Worm (Caenorhabditis elegans): ENCODE measurements around the gene cgh-1.
A peak's percentile ranks its signal among the peaks of the same experiment; 100 is the strongest.

cgh-1 gene

ce11 chrIII:7498346-7498745 lies 714 bp upstream of the cgh-1 start (continued):
- no peak for TF ChIP-seq lsy-27 (tag; optimal IDR thresholded peaks at IDR 0.05; ENCODE audit: borderline replicate concordance, insufficient read depth)
- peak; percentile 74 for TF ChIP-seq nhr-90 (tag; optimal IDR thresholded peaks at IDR 0.05)
- no peak for TF ChIP-seq mxl-1 (tag; optimal IDR thresholded peaks at IDR 0.05)
- TF ChIP-seq sea-2 (GFP tag; IDR thresholded peaks at IDR 0.05), result no peak
- TF ChIP-seq K12H6.12 (tag; optimal IDR thresholded peaks at IDR 0.05), result peak; percentile 79
- TF ChIP-seq egl-18 (GFP tag; IDR thresholded peaks at IDR 0.05), result no peak
- TF ChIP-seq ceh-58 (GFP tag; IDR thresholded peaks at IDR 0.05), result no peak
- peak; percentile 28 for TF ChIP-seq somi-1 (GFP tag; optimal IDR thresholded peaks at IDR 0.05)
- TF ChIP-seq F57C9.4 (tag; optimal IDR thresholded peaks at IDR 0.05), result no peak
- TF ChIP-seq ekl-4 (GFP tag; IDR thresholded peaks at IDR 0.05), result peak; percentile 71
- TF ChIP-seq mel-28 (tag; optimal IDR thresholded peaks at IDR 0.05; ENCODE audit: borderline replicate concordance), result no peak
- no peak for TF ChIP-seq T07F8.4 (tag; optimal IDR thresholded peaks at IDR 0.05)
- TF ChIP-seq ztf-3 (GFP tag; optimal IDR thresholded peaks at IDR 0.05), result no peak
- peak; percentile 80 to 94 (median 89) for TF ChIP-seq lin-35 (GFP tag; optimal IDR thresholded peaks at IDR 0.05)
- no peak for TF ChIP-seq B0035.1 (tag; optimal IDR thresholded peaks at IDR 0.05)
- peak; percentile 72; the same call in 1 of the 2 replicates for TF ChIP-seq madf-3 (GFP tag; IDR thresholded peaks at IDR 0.05)
- TF ChIP-seq lag-1 (GFP tag; IDR thresholded peaks at IDR 0.05), result no peak
- TF ChIP-seq lsl-1 (GFP tag; optimal IDR thresholded peaks at IDR 0.05), result peak; percentile 3
- TF ChIP-seq nfya-1 (tag; optimal IDR thresholded peaks at IDR 0.05; ENCODE audit: borderline replicate concordance, insufficient read depth), result no peak
- TF ChIP-seq ceh-91 (GFP tag; IDR thresholded peaks at IDR 0.05), result no peak
- TF ChIP-seq aptf-2 (GFP tag; conservative IDR thresholded peaks at IDR 0.05), result no peak
- peak; percentile 50 for TF ChIP-seq F33H1.4 (GFP tag; IDR thresholded peaks at IDR 0.05)
- no peak for TF ChIP-seq attf-6 (GFP tag; IDR thresholded peaks at IDR 0.05)
- no peak for TF ChIP-seq C17E4.6 (GFP tag; IDR thresholded peaks at IDR 0.05)
- TF ChIP-seq F22D6.2 (tag; optimal IDR thresholded peaks at IDR 0.05), result peak; percentile 28
- TF ChIP-seq rcor-1 (GFP tag; IDR thresholded peaks at IDR 0.05), result peak; percentile 75
- TF ChIP-seq let-526 (GFP tag; IDR thresholded peaks at IDR 0.05), result peak; percentile 64; the same call in 1 of the 2 replicates
- TF ChIP-seq F10E7.11 (tag; optimal IDR thresholded peaks at IDR 0.05), result no peak
- TF ChIP-seq akir-1 (GFP tag; optimal IDR thresholded peaks at IDR 0.05), result peak; percentile 12
- TF ChIP-seq xnd-1 (tag; optimal IDR thresholded peaks at IDR 0.05), result no peak
- TF ChIP-seq F49E8.2 (tag; optimal IDR thresholded peaks at IDR 0.05; ENCODE audit: insufficient read depth), result peak; percentile 27
- TF ChIP-seq rpc-1 (optimal IDR thresholded peaks at IDR 0.05), result no peak
- TF ChIP-seq rpc-1 (tag; optimal IDR thresholded peaks at IDR 0.05), result no peak
- TF ChIP-seq F52B5.7 (tag; optimal IDR thresholded peaks at IDR 0.05), result no peak
- TF ChIP-seq athp-1 (tag; optimal IDR thresholded peaks at IDR 0.05), result no peak
- TF ChIP-seq Y53G8AR.9 (GFP tag; conservative IDR thresholded peaks at IDR 0.05), result peak; percentile 66; the same call in 1 of the 2 replicates
- no peak for TF ChIP-seq pha-4 (tag; optimal IDR thresholded peaks at IDR 0.05)
- peak; percentile 8 for TF ChIP-seq unc-62 (GFP tag; optimal IDR thresholded peaks at IDR 0.05)
- peak; percentile 93 for TF ChIP-seq attf-5 (GFP tag; optimal IDR thresholded peaks at IDR 0.05)
- TF ChIP-seq ztf-22 (GFP tag; optimal IDR thresholded peaks at IDR 0.05), result peak; percentile 24
- TF ChIP-seq repo-1 (tag; optimal IDR thresholded peaks at IDR 0.05), result peak; percentile 53
- TF ChIP-seq madf-8 (GFP tag; conservative IDR thresholded peaks at IDR 0.05), result no peak
- TF ChIP-seq nhr-120 (GFP tag; IDR thresholded peaks at IDR 0.05), result no peak
- no peak for TF ChIP-seq F57A8.1 (GFP tag; optimal IDR thresholded peaks at IDR 0.05)
- no peak for TF ChIP-seq Y79H2A.3 (GFP tag; conservative IDR thresholded peaks at IDR 0.05)
- no peak for TF ChIP-seq F39B2.1 (GFP tag; IDR thresholded peaks at IDR 0.05)
- TF ChIP-seq T26A5.8 (tag; optimal IDR thresholded peaks at IDR 0.05), result no peak
- TF ChIP-seq tlf-1 (GFP tag; optimal IDR thresholded peaks at IDR 0.05), result peak; percentile 41
- peak; percentile 9 for TF ChIP-seq snpc-3.4 (tag; optimal IDR thresholded peaks at IDR 0.05)
